Fruit fly (Drosophila melanogaster) whole organism, adult: ENCODE data around the gene Rtnl1.

Experiments used
- CG11617 ChIP-seq: fragments of 200-800 bp; sonication (Bioruptor generic); optimal IDR thresholded peaks from 2 replicates; lab custom pipeline; 2017; ENCODE audit warnings: mild to moderate bottlenecking, missing biosample characterization, missing genetic modification reagents, missing genetic modification characterization
- CG12768 ChIP-seq: fragments of 200-800 bp; sonication (Bioruptor generic); optimal IDR thresholded peaks from 2 replicates; lab custom pipeline; 2017; ENCODE audit warnings: missing biosample characterization, missing genetic modification characterization, mild to moderate bottlenecking, moderate library complexity, missing genetic modification reagents
- CG14711 ChIP-seq: fragments of 200-800 bp; sonication (Bioruptor generic); optimal IDR thresholded peaks from 2 replicates; lab custom pipeline; 2018; ENCODE audit warnings: missing biosample characterization, mild to moderate bottlenecking, missing genetic modification characterization, moderate library complexity
- CG1620 ChIP-seq: fragments of 200-800 bp; sonication (Bioruptor generic); optimal IDR thresholded peaks from 2 replicates; lab custom pipeline; 2016; ENCODE audit warnings: missing biosample characterization, missing genetic modification characterization
- CG33017 ChIP-seq: fragments of 200-800 bp; sonication (Bioruptor generic); optimal IDR thresholded peaks from 2 replicates; lab custom pipeline; 2018; ENCODE audit warnings: missing biosample characterization, mild to moderate bottlenecking, missing genetic modification characterization, moderate library complexity
- CG5204 ChIP-seq: fragments of 200-800 bp; sonication (Bioruptor generic); optimal IDR thresholded peaks from 2 replicates; lab custom pipeline; 2016; ENCODE audit warnings: missing biosample characterization, missing genetic modification characterization
- CG7045 ChIP-seq: fragments of 200-800 bp; sonication (Bioruptor generic); optimal IDR thresholded peaks from 2 replicates; lab custom pipeline; 2017; ENCODE audit warnings: missing biosample characterization, mild to moderate bottlenecking, missing genetic modification characterization
- CG7101 ChIP-seq: fragments of 200-800 bp; sonication (Bioruptor generic); optimal IDR thresholded peaks from 2 replicates; lab custom pipeline; 2018; ENCODE audit warnings: missing biosample characterization, mild to moderate bottlenecking, missing genetic modification characterization, moderate library complexity
- Clk ChIP-seq: fragments of 200-800 bp; sonication (Bioruptor generic); optimal IDR thresholded peaks from 2 replicates; lab custom pipeline; 2017; ENCODE audit warnings: missing biosample characterization, missing genetic modification characterization
- Crg-1 ChIP-seq: fragments of 200-800 bp; sonication (Bioruptor generic); optimal IDR thresholded peaks from 2 replicates; lab custom pipeline; 2016; ENCODE audit warnings: missing biosample characterization, missing genetic modification characterization
- Hr96 ChIP-seq: fragments of 200-800 bp; sonication (Bioruptor generic); optimal IDR thresholded peaks from 2 replicates; lab custom pipeline; 2016; ENCODE audit warnings: missing biosample characterization, missing genetic modification characterization
- Mnt ChIP-seq: fragments of 200-800 bp; sonication (Bioruptor generic); optimal IDR thresholded peaks from 2 replicates; lab custom pipeline; 2016; ENCODE audit warnings: missing biosample characterization, mild to moderate bottlenecking, missing genetic modification characterization
- bab1 ChIP-seq: fragments of 200-800 bp; sonication (Bioruptor generic); optimal IDR thresholded peaks from 3 replicates; lab custom pipeline; 2019; ENCODE audit warnings: missing biosample characterization, mild to moderate bottlenecking, missing genetic modification characterization, moderate library complexity
- cic ChIP-seq: fragments of 200-800 bp; sonication (Bioruptor generic); optimal IDR thresholded peaks from 2 replicates; lab custom pipeline; 2017; ENCODE audit warnings: missing biosample characterization, mild to moderate bottlenecking, missing genetic modification characterization, moderate library complexity
- cnc ChIP-seq, 2 experiments: fragments of >200 bp; optimal IDR thresholded peaks; 2 replicates each; lab custom pipeline; 2017
- kay ChIP-seq: fragments of 200-800 bp; sonication (Bioruptor generic); peaks from one replicate; lab custom pipeline; 2016; ENCODE audit warnings: missing biosample characterization, missing genetic modification characterization, borderline replicate concordance
- ovo ChIP-seq: fragments of 200-800 bp; sonication (Bioruptor generic); optimal IDR thresholded peaks from 2 replicates; lab custom pipeline; 2016; ENCODE audit warnings: missing biosample characterization, missing genetic modification characterization
- pad ChIP-seq: fragments of 200-800 bp; sonication (Bioruptor generic); optimal IDR thresholded peaks from 3 replicates; lab custom pipeline; 2017; ENCODE audit warnings: missing biosample characterization, missing genetic modification characterization, mild to moderate bottlenecking, moderate library complexity, missing genetic modification reagents
- tj ChIP-seq: fragments of 200-800 bp; sonication (Bioruptor generic); optimal IDR thresholded peaks from 3 replicates; lab custom pipeline; 2017; ENCODE audit warnings: missing biosample characterization, mild to moderate bottlenecking, missing genetic modification characterization, moderate library complexity
- toe ChIP-seq: fragments of 200-800 bp; sonication (Bioruptor generic); optimal IDR thresholded peaks from 2 replicates; lab custom pipeline; 2016; ENCODE audit warnings: missing biosample characterization, missing genetic modification characterization

Gene Rtnl1

dm6 chr2L:4995837-4996136 is 13.7 kb downstream of the Rtnl1 start:
- TF ChIP-seq tj (GFP tag; lab: Kevin White, UChicago) (no peak), CG7045 (GFP tag; lab: Kevin White, UChicago) (no peak), cnc (optimal IDR thresholded peaks at IDR 0.05; lab: Kevin White, UChicago) (no peak), CG12768 (GFP tag; lab: Kevin White, UChicago) (no peak), Crg-1 (GFP tag; lab: Kevin White, UChicago) (no peak), CG11617 (GFP tag; lab: Kevin White, UChicago) (no peak), cic (GFP tag; lab: Kevin White, UChicago) (no peak), CG14711 (tag; lab: Kevin White, UChicago) (no peak)

dm6 chr2L:4995010-4995836 is 14.3 kb downstream of the Rtnl1 start:
- TF ChIP-seq CG33017 (tag; lab: Kevin White, UChicago) (no peak), CG12768 (GFP tag; lab: Kevin White, UChicago) (no peak), pad (no peak)

dm6 chr2L:4982098-4982646 is 27.3 kb downstream of the Rtnl1 start:
- peak; percentile 86 for TF ChIP-seq ovo (GFP tag; lab: Kevin White, UChicago)
- peak; percentile 41 for TF ChIP-seq tj (GFP tag; lab: Kevin White, UChicago)
- TF ChIP-seq pad = peak; percentile 9
- TF ChIP-seq cnc (optimal IDR thresholded peaks at IDR 0.05; lab: Kevin White, UChicago) = no peak

- peak; percentile 97 for TF ChIP-seq CG7045 (GFP tag; lab: Kevin White, UChicago)
- TF ChIP-seq CG33017 (tag; lab: Kevin White, UChicago) = peak; percentile 96
- TF ChIP-seq Clk (GFP tag; lab: Kevin White, UChicago) = peak; percentile 99
- TF ChIP-seq CG11617 (GFP tag; lab: Kevin White, UChicago) = peak; percentile 99
- peak; percentile 90 for TF ChIP-seq tj (GFP tag; lab: Kevin White, UChicago)
- no peak for TF ChIP-seq cnc (optimal IDR thresholded peaks at IDR 0.05; lab: Kevin White, UChicago)
- TF ChIP-seq kay (GFP tag; lab: Kevin White, UChicago) = no peak
- peak; percentile 95 for TF ChIP-seq CG14711 (tag; lab: Kevin White, UChicago)
- peak; percentile 97 for TF ChIP-seq Mnt (GFP tag; lab: Kevin White, UChicago)
- peak; percentile 95 for TF ChIP-seq bab1 (GFP tag; lab: Kevin White, UChicago)
- peak; percentile 99 for TF ChIP-seq Crg-1 (GFP tag; lab: Kevin White, UChicago)
- TF ChIP-seq pad = peak; percentile 96
- TF ChIP-seq ovo (GFP tag; lab: Kevin White, UChicago) = peak; percentile 99
- TF ChIP-seq cic (GFP tag; lab: Kevin White, UChicago) = peak; percentile 89
- peak; percentile 98 for TF ChIP-seq CG5204
- TF ChIP-seq CG1620 (GFP tag; lab: Kevin White, UChicago) = peak; percentile 99
- TF ChIP-seq toe (GFP tag; lab: Kevin White, UChicago) = peak; percentile 99
- peak; percentile 96 for TF ChIP-seq Hr96 (GFP tag; lab: Kevin White, UChicago)
- peak; percentile 98 for TF ChIP-seq CG7101 (tag; lab: Kevin White, UChicago)
- TF ChIP-seq CG12768 (GFP tag; lab: Kevin White, UChicago) = peak; percentile 99
Measured at dm6 chr2L:4981278-4981966, 28.1 kb downstream of the Rtnl1 start, which contains the start of the genes CG8892 and CG34126. Gene CG8892, minus strand, starts transcription at chr2L:4981592. Gene CG34126, plus strand, starts transcription at chr2L:4981614.

dm6 chr2L:4979138-4979537 is 30.4 kb downstream of the Rtnl1 start, which contains the start of gene CG8891:
Gene CG8891, minus strand, starts transcription at chr2L:4979379.
- TF ChIP-seq cic (GFP tag; lab: Kevin White, UChicago) = no peak
- peak; percentile 51 for TF ChIP-seq Mnt (GFP tag; lab: Kevin White, UChicago)
- TF ChIP-seq bab1 (GFP tag; lab: Kevin White, UChicago) = peak; percentile 14
- TF ChIP-seq cnc (optimal IDR thresholded peaks at IDR 0.05; lab: Kevin White, UChicago) = no peak
- no peak for TF ChIP-seq CG12768 (GFP tag; lab: Kevin White, UChicago)

dm6 chr2L:4976988-4977551 is 32.5 kb downstream of the Rtnl1 start, which contains the start of the genes Gmd and CG3792:
Gene Gmd, minus strand, starts transcription at chr2L:4977023.
Gene CG3792, plus strand, starts transcription at chr2L:4977312.
- TF ChIP-seq kay (GFP tag; lab: Kevin White, UChicago) (no peak), CG7045 (GFP tag; lab: Kevin White, UChicago) (peak; percentile 94), tj (GFP tag; lab: Kevin White, UChicago) (peak; percentile 95), cnc (optimal IDR thresholded peaks at IDR 0.05; lab: Kevin White, UChicago) (no peak), Mnt (GFP tag; lab: Kevin White, UChicago) (peak; percentile 86), Clk (GFP tag; lab: Kevin White, UChicago) (peak; percentile 90), Hr96 (GFP tag; lab: Kevin White, UChicago) (no peak), cic (GFP tag; lab: Kevin White, UChicago) (peak; percentile 84), CG11617 (GFP tag; lab: Kevin White, UChicago) (peak; percentile 95), bab1 (GFP tag; lab: Kevin White, UChicago) (peak; percentile 95), Crg-1 (GFP tag; lab: Kevin White, UChicago) (peak; percentile 92), pad (peak; percentile 86), CG7101 (tag; lab: Kevin White, UChicago) (peak; percentile 93), CG5204 (no peak), toe (GFP tag; lab: Kevin White, UChicago) (no peak), CG1620 (GFP tag; lab: Kevin White, UChicago) (peak; percentile 95), ovo (GFP tag; lab: Kevin White, UChicago) (peak; percentile 83), CG14711 (tag; lab: Kevin White, UChicago) (peak; percentile 89), CG12768 (GFP tag; lab: Kevin White, UChicago) (peak; percentile 96), CG33017 (tag; lab: Kevin White, UChicago) (peak; percentile 89)
